Fruit fly (Drosophila melanogaster): ENCODE results near the gene CG7546.
A peak's percentile ranks its signal among the peaks of the same experiment; 100 is the strongest.

Gene CG7546

DNA sequence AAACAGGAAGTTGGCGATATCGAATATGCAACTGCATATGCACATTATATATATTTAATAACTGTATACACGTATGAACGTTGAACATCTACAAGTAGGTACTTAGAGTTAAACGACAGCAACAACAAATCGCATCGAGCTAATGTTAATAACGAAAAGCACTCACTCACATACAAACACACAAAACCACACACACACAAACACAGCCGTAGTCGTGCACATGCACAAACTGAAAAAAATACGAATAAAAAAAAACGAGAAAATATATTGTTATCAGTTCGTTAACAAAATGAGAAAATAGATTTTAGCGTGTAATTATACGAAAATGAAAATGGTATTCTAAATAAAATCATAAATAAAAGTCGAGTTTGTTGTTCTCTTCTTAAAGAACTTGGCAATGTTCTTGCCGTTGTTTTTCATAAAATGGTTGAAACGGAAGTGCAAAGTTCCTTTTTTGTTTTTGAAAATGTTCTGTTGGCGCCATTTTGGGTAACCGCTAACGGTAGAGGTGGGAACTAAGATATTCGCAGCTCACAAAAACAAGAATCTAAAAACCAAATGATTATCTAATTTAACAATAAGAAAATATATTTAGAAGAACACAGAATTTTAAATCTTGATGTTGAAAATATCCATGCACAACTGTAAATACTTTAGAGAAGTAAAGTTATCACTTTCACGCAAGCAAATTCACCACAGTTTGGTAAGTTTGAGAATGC is 17.0 kb downstream of the CG7546 start:
- TF ChIP-seq CG17806 (tag; optimal IDR thresholded peaks at IDR 0.05) = no peak
- TF ChIP-seq Snoo (tag; optimal IDR thresholded peaks at IDR 0.05) = no peak
- TF ChIP-seq rn (GFP tag; IDR thresholded peaks at IDR 0.05) = no peak
- TF ChIP-seq EcR (GFP tag; optimal IDR thresholded peaks at IDR 0.05) = no peak

DNA sequence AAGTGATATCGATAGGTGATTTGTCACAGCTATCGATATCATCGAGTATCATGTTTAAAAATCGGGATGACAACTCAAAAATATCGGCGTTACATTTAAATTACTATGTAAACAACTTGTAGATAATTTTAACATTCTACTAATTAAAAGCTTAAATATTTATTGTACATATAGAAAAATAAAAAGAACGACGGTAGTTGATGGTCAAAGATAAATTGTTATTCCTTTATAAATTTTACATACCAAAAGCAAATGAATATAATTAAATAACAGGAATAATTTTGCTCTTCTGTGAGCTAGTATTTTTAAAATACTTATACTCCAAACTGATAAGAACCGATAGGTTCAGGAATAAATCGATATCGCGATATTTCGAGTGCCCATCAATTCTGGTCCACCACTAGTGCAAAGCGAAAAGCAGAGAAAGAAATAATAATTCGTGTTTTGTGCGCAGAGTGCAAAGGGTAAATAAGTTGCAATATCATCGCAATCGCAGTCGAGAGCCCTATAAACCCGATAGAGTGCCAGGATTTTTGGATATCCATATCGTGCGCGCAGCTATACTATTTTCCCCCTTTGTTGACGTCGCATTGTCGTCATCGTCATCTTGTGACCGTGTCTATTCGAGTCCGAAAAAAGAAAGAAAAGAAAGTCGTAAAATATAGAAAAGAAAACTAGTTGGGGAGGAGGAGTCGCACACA is 17.7 kb downstream of the CG7546 start, which contains the start of gene lqf:
Gene lqf (plus strand): TSS at position 401 of the 701 bp plus-strand sequence.
- TF ChIP-seq CG9948 (tag; optimal IDR thresholded peaks at IDR 0.05) (no peak), CG15710 (tag; optimal IDR thresholded peaks at IDR 0.05) (peak; percentile 3), Pif1A (GFP tag; optimal IDR thresholded peaks at IDR 0.05) (peak; percentile 20), CG17806 (tag; optimal IDR thresholded peaks at IDR 0.05) (no peak), CG34367 (tag; optimal IDR thresholded peaks at IDR 0.05) (no peak), fd96Ca (GFP tag; IDR thresholded peaks at IDR 0.05) (0 out of 3 replicates have a peak, but pooled peaks have one; percentile 7), CG4496 (GFP tag; IDR thresholded peaks at IDR 0.05) (peak; percentile 6; the same call in 1 of the 3 replicates), Pif1B (GFP tag; optimal IDR thresholded peaks at IDR 0.05) (peak; percentile 20), Snoo (tag; optimal IDR thresholded peaks at IDR 0.05) (no peak), CG8159 (tag; optimal IDR thresholded peaks at IDR 0.05) (peak; percentile 3), D1 (tag; optimal IDR thresholded peaks at IDR 0.05) (no peak)

DNA sequence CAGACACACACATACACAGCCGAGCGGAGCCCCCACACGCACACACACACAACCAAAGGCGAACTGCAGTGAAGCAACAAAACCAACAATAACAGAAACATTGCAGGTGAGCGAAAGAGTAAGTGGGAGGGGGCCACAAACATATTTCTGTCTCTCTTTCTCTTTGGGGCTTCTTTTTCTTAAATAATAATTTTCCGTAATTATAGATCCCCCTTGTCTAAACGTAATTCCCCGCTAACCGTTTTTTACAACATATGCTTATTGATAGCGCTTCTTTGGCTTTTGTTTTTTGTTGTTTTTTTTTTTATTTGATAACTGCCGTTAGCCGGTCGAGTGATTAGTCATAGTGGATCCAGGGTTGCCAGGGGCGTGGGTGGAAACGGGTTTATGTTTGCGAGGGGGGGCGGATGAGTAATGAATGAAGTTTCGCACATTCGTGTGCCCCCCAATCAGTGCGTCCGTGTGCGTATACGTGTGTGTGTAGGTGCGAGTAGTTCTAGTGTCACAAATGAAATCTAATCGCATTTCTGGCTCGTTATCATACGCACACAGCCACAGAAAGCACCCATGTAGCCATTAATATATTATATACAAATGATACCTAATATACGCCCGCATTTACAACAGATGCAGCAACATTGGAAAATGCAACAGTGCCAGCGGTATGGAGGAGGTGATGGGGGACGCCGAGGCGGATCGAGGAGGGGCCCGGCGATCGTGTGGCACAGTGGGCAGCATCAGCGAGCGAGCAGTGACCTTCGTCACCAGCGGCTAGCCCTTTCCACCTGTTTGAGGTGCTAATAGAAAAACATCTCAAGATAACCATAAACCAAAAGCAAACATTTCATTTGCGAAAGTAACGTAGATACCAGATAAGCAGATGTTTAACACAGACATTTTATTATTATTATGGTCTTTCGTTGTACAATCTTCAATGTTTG is 18.6 kb downstream of the CG7546 start:
- TF ChIP-seq CG4496 (GFP tag; IDR thresholded peaks at IDR 0.05) (peak; percentile 42; the same call in 2 of the 3 replicates), CG8159 (tag; optimal IDR thresholded peaks at IDR 0.05) (no peak), fd96Ca (GFP tag; IDR thresholded peaks at IDR 0.05) (peak; percentile 56; the same call in 2 of the 3 replicates), rn (GFP tag; IDR thresholded peaks at IDR 0.05) (no peak), CG32121 (GFP tag; IDR thresholded peaks at IDR 0.05) (0 out of 2 replicates have a peak, but pooled peaks have one; percentile 35), Pif1B (GFP tag; optimal IDR thresholded peaks at IDR 0.05) (no peak), Ets98B (GFP tag; IDR thresholded peaks at IDR 0.05) (peak; percentile 20; the same call in 1 of the 2 replicates), CG8301 (tag; optimal IDR thresholded peaks at IDR 0.05) (no peak), CG34367 (tag; optimal IDR thresholded peaks at IDR 0.05) (no peak), gl (tag; optimal IDR thresholded peaks at IDR 0.05) (no peak), Snoo (tag; optimal IDR thresholded peaks at IDR 0.05) (peak; percentile 17), CG13204 (GFP tag; optimal IDR thresholded peaks at IDR 0.05) (no peak), Pif1A (GFP tag; optimal IDR thresholded peaks at IDR 0.05) (peak; percentile 2), CG15710 (tag; optimal IDR thresholded peaks at IDR 0.05) (peak; percentile 4), CG17806 (tag; optimal IDR thresholded peaks at IDR 0.05) (peak; percentile 13), CG10348 (GFP tag; IDR thresholded peaks at IDR 0.05) (no peak), CG12605 (GFP tag; IDR thresholded peaks at IDR 0.05) (no peak), CG9948 (tag; optimal IDR thresholded peaks at IDR 0.05) (no peak), EcR (GFP tag; optimal IDR thresholded peaks at IDR 0.05) (peak; percentile 17), D1 (tag; optimal IDR thresholded peaks at IDR 0.05) (no peak), CG14655 (GFP tag; optimal IDR thresholded peaks at IDR 0.05) (no peak)

DNA sequence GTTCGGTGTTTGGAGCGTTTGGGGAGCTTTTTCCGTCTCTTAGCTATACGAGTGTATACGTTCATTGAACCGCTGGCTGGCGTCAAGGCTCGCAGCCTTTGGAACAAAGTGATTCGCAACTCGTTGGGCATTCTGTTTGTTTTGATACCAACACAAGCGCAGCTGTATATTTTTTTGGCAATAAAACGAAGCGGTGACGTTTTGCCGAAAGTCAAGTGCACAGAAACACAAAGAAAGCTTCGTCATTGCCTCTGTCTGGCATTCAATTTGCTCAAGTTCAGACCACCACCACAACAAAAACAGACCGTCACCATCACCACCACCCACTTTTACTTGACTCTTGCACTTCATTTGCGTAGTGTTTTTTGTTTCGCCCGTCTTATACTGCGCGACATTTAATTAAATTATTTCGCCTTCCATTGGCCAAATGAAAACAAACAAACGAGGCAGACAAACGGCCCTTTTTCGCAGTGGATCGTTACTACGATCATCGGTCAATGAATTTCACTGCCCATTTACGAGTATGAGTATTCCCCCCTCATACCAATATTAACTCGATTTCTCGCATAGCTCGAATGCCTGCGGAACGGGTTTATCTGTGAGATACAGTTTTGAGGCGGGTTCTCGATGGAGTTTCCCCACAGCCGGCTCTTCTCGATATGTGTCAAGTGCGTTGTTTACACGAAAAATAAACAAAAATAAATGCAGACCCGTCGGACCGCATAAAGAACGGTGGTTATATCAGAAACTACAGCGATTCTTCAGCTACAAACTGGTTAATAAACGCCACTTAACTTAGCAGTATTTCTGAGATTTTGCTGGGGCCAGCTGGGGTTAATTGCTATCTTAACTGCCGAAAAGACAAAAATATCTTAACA is 19.9 kb downstream of the CG7546 start:
- TF ChIP-seq EcR (GFP tag; optimal IDR thresholded peaks at IDR 0.05) (peak; percentile 87), Ets98B (GFP tag; IDR thresholded peaks at IDR 0.05) (no peak), CG32121 (GFP tag; IDR thresholded peaks at IDR 0.05) (0 out of 2 replicates have a peak, but pooled peaks have one; percentile 14), rn (GFP tag; IDR thresholded peaks at IDR 0.05) (no peak), CG10348 (GFP tag; IDR thresholded peaks at IDR 0.05) (no peak)

DNA sequence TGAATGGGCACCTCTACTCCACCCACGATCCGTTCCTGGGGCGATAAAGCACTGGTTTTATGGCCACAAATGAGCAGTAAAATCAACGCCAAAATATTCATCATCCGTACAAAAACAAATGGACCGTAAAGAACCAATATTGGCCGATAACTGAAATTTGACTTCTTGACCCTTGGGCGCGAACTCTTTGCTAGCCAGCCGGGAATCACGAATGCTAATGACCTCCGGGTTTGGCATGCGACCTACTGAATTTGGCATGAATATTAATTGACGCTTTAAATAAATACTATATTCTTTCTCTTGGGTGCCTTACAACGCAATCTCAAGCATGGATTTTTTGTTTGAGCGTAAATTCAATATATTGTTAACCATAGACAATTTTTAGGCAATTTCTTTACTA is 28.9 kb downstream of the CG7546 start, which contains the start of gene CG16998:
Gene CG16998 (minus strand): TSS at position 101 of the 400 bp plus-strand sequence.
- no peak for TF ChIP-seq CG32121 (GFP tag; IDR thresholded peaks at IDR 0.05)
- TF ChIP-seq CG12605 (GFP tag; IDR thresholded peaks at IDR 0.05) = no peak
- TF ChIP-seq CG17806 (tag; optimal IDR thresholded peaks at IDR 0.05) = no peak
- TF ChIP-seq CG15710 (tag; optimal IDR thresholded peaks at IDR 0.05) = no peak
- TF ChIP-seq CG34367 (tag; optimal IDR thresholded peaks at IDR 0.05) = no peak
- TF ChIP-seq Pif1B (GFP tag; optimal IDR thresholded peaks at IDR 0.05) = no peak
- no peak for TF ChIP-seq gl (tag; optimal IDR thresholded peaks at IDR 0.05)
- no peak for TF ChIP-seq Pif1A (GFP tag; optimal IDR thresholded peaks at IDR 0.05)
- TF ChIP-seq rn (GFP tag; IDR thresholded peaks at IDR 0.05) = no peak
- no peak for TF ChIP-seq CG8301 (tag; optimal IDR thresholded peaks at IDR 0.05)
- no peak for TF ChIP-seq EcR (GFP tag; optimal IDR thresholded peaks at IDR 0.05)
